Worm (Caenorhabditis elegans): ENCODE measurements around the gene F01G4.6.

DNA sequence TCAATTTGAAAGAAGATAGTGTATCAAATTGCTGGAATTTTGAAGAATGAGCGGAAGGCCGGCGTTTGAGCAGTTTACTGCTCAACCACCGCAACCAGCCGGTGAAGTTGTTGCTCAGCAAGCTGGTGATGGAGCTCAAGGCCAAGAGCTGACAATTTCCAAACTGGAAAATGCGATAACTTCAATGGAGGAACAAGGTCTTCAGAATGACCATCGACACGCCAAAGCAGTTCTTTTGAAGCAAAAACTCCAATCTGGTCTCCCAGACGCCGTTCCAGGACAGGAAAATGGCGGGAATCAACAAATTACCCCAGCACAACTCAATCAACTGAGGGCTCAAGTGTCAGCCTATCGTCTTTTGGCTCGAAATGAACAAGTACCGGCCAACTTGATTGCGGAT lies 23.3 kb downstream of the F01G4.6 start:
- TF ChIP-seq snpc-4 (tag; optimal IDR thresholded peaks at IDR 0.05) (no peak), tbx-2 (tag; optimal IDR thresholded peaks at IDR 0.05) (no peak), elt-3 (tag; optimal IDR thresholded peaks at IDR 0.05) (no peak), pha-4 (tag; optimal IDR thresholded peaks at IDR 0.05) (no peak), fkh-10 (GFP tag; optimal IDR thresholded peaks at IDR 0.05) (no peak), fkh-2 (tag; optimal IDR thresholded peaks at IDR 0.05) (no peak), elt-2 (tag; optimal IDR thresholded peaks at IDR 0.05) (no peak), nhr-12 (tag; optimal IDR thresholded peaks at IDR 0.05) (no peak), nhr-237 (tag; optimal IDR thresholded peaks at IDR 0.05) (no peak), aly-2 (tag; optimal IDR thresholded peaks at IDR 0.05) (no peak), ama-1 (optimal IDR thresholded peaks at IDR 0.05) (no peak), daf-12 (tag; optimal IDR thresholded peaks at IDR 0.05) (no peak), ztf-11 (tag; optimal IDR thresholded peaks at IDR 0.05) (no peak)
